Fruit fly (Drosophila melanogaster) whole organism, embryonic: Measurements from ENCODE around the gene Tsen34.

ENCODE experiments used
- B-H1 ChIP-seq: fragments of 200-800 bp; sonication (Bioruptor generic); IDR thresholded peaks from 3 replicates; pipeline ENCODE4 v1.3.6; 2022; ENCODE audit warnings: missing biosample characterization, missing genetic modification characterization
- Bdp1 ChIP-seq: fragments of 200-800 bp; sonication (Bioruptor generic); optimal IDR thresholded peaks from 3 replicates; lab custom pipeline; 2016; ENCODE audit warnings: missing biosample characterization, missing genetic modification characterization
- CG10147 ChIP-seq: fragments of 200-800 bp; sonication (Bioruptor generic); optimal IDR thresholded peaks from 2 replicates; lab custom pipeline; 2019; ENCODE audit warnings: missing biosample characterization, mild to moderate bottlenecking, missing genetic modification characterization, moderate library complexity
- CG10209 ChIP-seq: fragments of 200-800 bp; sonication (Bioruptor generic); optimal IDR thresholded peaks from 3 replicates; lab custom pipeline; 2017; ENCODE audit warnings: missing biosample characterization, mild to moderate bottlenecking, missing genetic modification characterization, missing genetic modification reagents
- CG10654 ChIP-seq: fragments of 200-800 bp; sonication (Bioruptor generic); optimal IDR thresholded peaks from 2 replicates; lab custom pipeline; 2016; ENCODE audit warnings: missing biosample characterization, missing genetic modification characterization
- CG11398 ChIP-seq: fragments of 200-800 bp; sonication (Bioruptor generic); optimal IDR thresholded peaks from 2 replicates; lab custom pipeline; 2016; ENCODE audit warnings: missing biosample characterization, missing genetic modification characterization
- CG11695 ChIP-seq: fragments of 200-800 bp; sonication (Bioruptor generic); IDR thresholded peaks from 3 replicates; pipeline ENCODE4 v1.3.6; 2022; ENCODE audit warnings: missing biosample characterization, missing genetic modification characterization
- CG15073 ChIP-seq: fragments of 200-800 bp; sonication (Bioruptor generic); optimal IDR thresholded peaks from 2 replicates; lab custom pipeline; 2016; ENCODE audit warnings: missing biosample characterization, missing genetic modification characterization
- CG16815 ChIP-seq: fragments of 200-800 bp; sonication (Bioruptor generic); optimal IDR thresholded peaks from 3 replicates; lab custom pipeline; 2017; ENCODE audit warnings: missing biosample characterization, mild to moderate bottlenecking, missing genetic modification characterization
- CG17328 ChIP-seq: fragments of 200-800 bp; sonication (Bioruptor generic); IDR thresholded peaks from 2 replicates; pipeline ENCODE4 v1.3.6; 2022; ENCODE audit warnings: missing biosample characterization, missing genetic modification characterization
- CG17361 ChIP-seq: fragments of 200-800 bp; sonication (Bioruptor generic); IDR thresholded peaks from 3 replicates; pipeline ENCODE4 v1.3.6; 2022; ENCODE audit warnings: missing biosample characterization, missing genetic modification characterization
- CG18599 ChIP-seq: fragments of 200-800 bp; sonication (Bioruptor generic); optimal IDR thresholded peaks from 3 replicates; lab custom pipeline; 2017; ENCODE audit warnings: missing biosample characterization, missing genetic modification characterization, mild to moderate bottlenecking, moderate library complexity, missing genetic modification reagents
- CG30403 ChIP-seq: fragments of 200-800 bp; sonication (Bioruptor generic); optimal IDR thresholded peaks from 3 replicates; lab custom pipeline; 2016; ENCODE audit warnings: missing biosample characterization, missing genetic modification characterization
- CG31224 ChIP-seq: fragments of 200-800 bp; sonication (Bioruptor generic); IDR thresholded peaks from 2 replicates; pipeline ENCODE4 v1.3.6; 2022; ENCODE audit warnings: missing biosample characterization, missing genetic modification characterization
- CG32772 ChIP-seq: fragments of 200-800 bp; sonication (Bioruptor generic); IDR thresholded peaks from 2 replicates; pipeline ENCODE4 v1.3.6; 2022; ENCODE audit warnings: missing biosample characterization, missing genetic modification characterization
- CG34224 ChIP-seq: fragments of 200-800 bp; sonication (Bioruptor generic); IDR thresholded peaks from 3 replicates; pipeline ENCODE4 v1.3.6; 2022; ENCODE audit warnings: missing biosample characterization, missing genetic modification characterization; ENCODE audit not compliant: partially characterized antibody
- CG34422 ChIP-seq: fragments of 200-800 bp; sonication (Bioruptor generic); IDR thresholded peaks from 3 replicates; pipeline ENCODE4 v1.3.6; 2022; ENCODE audit warnings: missing biosample characterization, missing genetic modification characterization
- CG3995 ChIP-seq: fragments of 200-800 bp; sonication (Bioruptor generic); optimal IDR thresholded peaks from 3 replicates; lab custom pipeline; 2016; ENCODE audit warnings: missing biosample characterization, missing genetic modification characterization
- CG4404 ChIP-seq: fragments of 200-800 bp; sonication (Bioruptor generic); IDR thresholded peaks from 2 replicates; pipeline ENCODE4 v1.3.6; 2022; ENCODE audit warnings: missing biosample characterization, missing genetic modification characterization
- CG4820 ChIP-seq: fragments of 200-800 bp; sonication (Bioruptor generic); optimal IDR thresholded peaks from 3 replicates; lab custom pipeline; 2016; ENCODE audit warnings: missing biosample characterization, missing genetic modification characterization
- CG5180 ChIP-seq: fragments of 200-800 bp; sonication (Bioruptor generic); optimal IDR thresholded peaks from 3 replicates; lab custom pipeline; 2017; ENCODE audit warnings: missing biosample characterization, missing genetic modification characterization, mild to moderate bottlenecking, moderate library complexity, missing genetic modification reagents
- CG7745 ChIP-seq: fragments of 200-800 bp; sonication (Bioruptor generic); optimal IDR thresholded peaks from 2 replicates; lab custom pipeline; 2018; ENCODE audit warnings: missing biosample characterization, mild to moderate bottlenecking, missing genetic modification characterization, moderate library complexity
- CG8765 ChIP-seq: fragments of 200-800 bp; sonication (Bioruptor generic); IDR thresholded peaks from 2 replicates; pipeline ENCODE4 v1.3.6; 2022; ENCODE audit warnings: missing biosample characterization, missing genetic modification characterization
- CG8944 ChIP-seq: fragments of 200-800 bp; sonication (Bioruptor generic); optimal IDR thresholded peaks from 3 replicates; lab custom pipeline; 2016; ENCODE audit warnings: missing biosample characterization, missing genetic modification characterization
- CG9932 ChIP-seq: fragments of 200-800 bp; sonication (Bioruptor generic); IDR thresholded peaks from 2 replicates; pipeline ENCODE4 v1.3.6; 2022; ENCODE audit warnings: missing biosample characterization, missing genetic modification characterization
- HLH54F ChIP-seq: fragments of 200-800 bp; sonication (Bioruptor generic); optimal IDR thresholded peaks from 3 replicates; lab custom pipeline; 2016; ENCODE audit warnings: missing biosample characterization, missing genetic modification characterization
- HmgD ChIP-seq: fragments of 200-800 bp; sonication (Bioruptor generic); optimal IDR thresholded peaks from 3 replicates; lab custom pipeline; 2016; ENCODE audit warnings: missing biosample characterization, missing genetic modification characterization
- HmgZ ChIP-seq: fragments of 200-800 bp; sonication (Bioruptor generic); optimal IDR thresholded peaks from 2 replicates; lab custom pipeline; 2018; ENCODE audit warnings: missing biosample characterization, mild to moderate bottlenecking, missing genetic modification characterization
- Hr78 ChIP-seq, 2 experiments: fragments of 200-800 bp in 1 of 2; fragments of >200 bp in 1 of 2; sonication (Bioruptor generic) in 1 of 2; optimal IDR thresholded peaks; 2 replicates each; lab custom pipeline; 2017 to 2019; ENCODE audit warnings: missing biosample characterization in 2 of 2, missing genetic modification characterization in 2 of 2, mild to moderate bottlenecking in 1 of 2, moderate library complexity in 1 of 2
- Lpt ChIP-seq: fragments of >200 bp; optimal IDR thresholded peaks from 2 replicates; lab custom pipeline; 2018; ENCODE audit warnings: missing biosample characterization, missing genetic modification characterization
- Sin3A ChIP-seq: fragments of >200 bp; optimal IDR thresholded peaks from 2 replicates; lab custom pipeline; 2018
- Usf ChIP-seq: fragments of 200-800 bp; sonication (Bioruptor generic); optimal IDR thresholded peaks from 2 replicates; lab custom pipeline; 2017; ENCODE audit warnings: missing genotype, missing biosample characterization, missing genetic modification characterization
- br ChIP-seq: fragments of >200 bp; optimal IDR thresholded peaks from 2 replicates; lab custom pipeline; 2017
- chm ChIP-seq: fragments of 200-800 bp; sonication (Bioruptor generic); IDR thresholded peaks from 2 replicates; pipeline ENCODE4 v1.3.6; 2022; ENCODE audit warnings: missing biosample characterization, missing genetic modification characterization
- crc ChIP-seq: fragments of 200-800 bp; sonication (Bioruptor generic); optimal IDR thresholded peaks from 2 replicates; lab custom pipeline; 2016; ENCODE audit warnings: missing biosample characterization, missing genetic modification characterization
- dmrt99B ChIP-seq: fragments of 200-800 bp; sonication (Bioruptor generic); optimal IDR thresholded peaks from 2 replicates; lab custom pipeline; 2018; ENCODE audit warnings: missing biosample characterization, mild to moderate bottlenecking, missing genetic modification characterization, moderate library complexity
- en ChIP-seq: fragments of 200-800 bp; sonication (Bioruptor generic); optimal IDR thresholded peaks from 2 replicates; lab custom pipeline; 2016; ENCODE audit warnings: missing biosample characterization, missing genetic modification characterization
- fu2 ChIP-seq: fragments of 200-800 bp; sonication (Bioruptor generic); optimal IDR thresholded peaks from 2 replicates; lab custom pipeline; 2016; ENCODE audit warnings: missing biosample characterization, missing genetic modification characterization
- grau ChIP-seq: fragments of 200-800 bp; optimal IDR thresholded peaks from 3 replicates; lab custom pipeline; 2019; ENCODE audit warnings: missing biosample characterization, mild to moderate bottlenecking, missing genetic modification characterization, moderate library complexity
- kah ChIP-seq: fragments of 200-800 bp; sonication (Bioruptor generic); optimal IDR thresholded peaks from 2 replicates; lab custom pipeline; 2018; ENCODE audit warnings: missing biosample characterization, mild to moderate bottlenecking, missing genetic modification characterization
- lola ChIP-seq, 3 experiments: fragments of >200 bp in 2 of 3; fragments of 200-800 bp in 1 of 3; sonication (Bioruptor generic) in 1 of 3; optimal IDR thresholded peaks; 2 replicates each; lab custom pipeline; 2017 to 2019; ENCODE audit warnings: missing biosample characterization in 3 of 3, missing genetic modification characterization in 3 of 3, mild to moderate bottlenecking in 1 of 3, moderate library complexity in 1 of 3
- pan ChIP-seq, 4 experiments: fragments of >200 bp in 3 of 4; fragments of 200-800 bp in 1 of 4; sonication (Bioruptor generic) in 1 of 4; optimal IDR thresholded peaks in 3 of 4; IDR thresholded peaks in 1 of 4; 2 replicates each; pipeline versions ENCODE4 v1.3.6 to Lab custom; 2017 to 2022; ENCODE audit warnings: missing biosample characterization in 2 of 4, missing genetic modification characterization in 2 of 4, mixed read lengths in 1 of 4
- ro ChIP-seq: fragments of 200-800 bp; sonication (Bioruptor generic); IDR thresholded peaks from 2 replicates; pipeline ENCODE4 v1.3.6; 2022; ENCODE audit warnings: missing biosample characterization, missing genetic modification characterization
- schlank ChIP-seq: fragments of 200-800 bp; sonication (Bioruptor generic); optimal IDR thresholded peaks from 2 replicates; lab custom pipeline; 2018; ENCODE audit warnings: missing biosample characterization, mild to moderate bottlenecking, missing genetic modification characterization
- sens ChIP-seq: fragments of 200-800 bp; sonication (Bioruptor generic); peaks from one replicate; lab custom pipeline; 2016; ENCODE audit warnings: missing biosample characterization, missing genetic modification characterization
- sisA ChIP-seq: fragments of 200-800 bp; sonication (Bioruptor generic); IDR thresholded peaks from 2 replicates; pipeline ENCODE4 v1.3.6; 2022; ENCODE audit warnings: missing biosample characterization, missing genetic modification characterization
- sr ChIP-seq: fragments of 200-800 bp; sonication (Bioruptor generic); IDR thresholded peaks from 3 replicates; pipeline ENCODE4 v1.3.6; 2022; ENCODE audit warnings: missing biosample characterization, missing genetic modification characterization
- unc-4 ChIP-seq: fragments of 200-800 bp; sonication (Bioruptor generic); IDR thresholded peaks from 2 replicates; pipeline ENCODE4 v1.3.6; 2022; ENCODE audit warnings: missing biosample characterization, missing genetic modification characterization; ENCODE audit not compliant: partially characterized antibody
- yki ChIP-seq: fragments of >200 bp; optimal IDR thresholded peaks from 3 replicates; lab custom pipeline; 2018
- zen2 ChIP-seq: fragments of 200-800 bp; sonication (Bioruptor generic); IDR thresholded peaks from 3 replicates; pipeline ENCODE4 v1.3.6; 2022; ENCODE audit warnings: missing biosample characterization, missing genetic modification characterization; ENCODE audit not compliant: partially characterized antibody
- zfh2 ChIP-seq: fragments of 200-800 bp; sonication (Bioruptor generic); optimal IDR thresholded peaks from 2 replicates; lab custom pipeline; 2016; ENCODE audit warnings: missing biosample characterization, missing genetic modification characterization

The Tsen34 gene

DNA sequence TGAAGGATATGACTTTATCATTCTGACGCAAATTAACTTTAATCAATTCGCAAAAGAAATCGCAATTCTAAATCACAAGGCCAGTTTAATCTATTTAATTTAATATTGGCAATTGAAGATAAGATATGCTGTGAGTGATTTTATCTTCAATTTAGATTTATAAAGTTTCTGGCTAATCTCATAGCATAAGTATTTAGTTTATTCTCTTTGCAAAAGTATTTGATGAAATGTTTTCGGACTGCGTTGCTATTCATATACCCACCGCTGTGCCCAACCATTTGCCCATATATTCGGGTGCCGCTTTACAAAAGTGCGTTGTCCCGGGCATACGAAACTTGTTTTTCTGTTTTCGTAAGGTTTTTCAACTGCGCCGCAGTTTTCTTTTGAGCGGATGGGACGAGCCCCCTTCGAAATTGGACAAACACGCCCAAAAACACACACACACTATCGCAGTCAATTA is 23.3 kb upstream of the Tsen34 start (continued):
- peak; percentile 89 for TF ChIP-seq CG11398 (GFP tag; lab: Kevin White, UChicago)
- peak; percentile 85 for TF ChIP-seq zfh2 (GFP tag; lab: Kevin White, UChicago)
- no peak for TF ChIP-seq unc-4
- TF ChIP-seq CG9932 (GFP tag; lab: Robert Waterston, UW): peak; percentile 89
- TF ChIP-seq sr (GFP tag; lab: Robert Waterston, UW): peak; percentile 25; the same call in 1 of the 3 replicates
- TF ChIP-seq CG4404 (GFP tag; lab: Robert Waterston, UW): peak; percentile 89
- TF ChIP-seq CG3995 (GFP tag; lab: Kevin White, UChicago): peak; percentile 73
- TF ChIP-seq sens: peak; percentile 99
- peak; percentile 75 for TF ChIP-seq ro
- peak; percentile 89 for TF ChIP-seq chm (GFP tag; lab: Robert Waterston, UW)
- peak; percentile 16 for TF ChIP-seq CG7745 (tag; lab: Kevin White, UChicago)
- peak; percentile 90 for TF ChIP-seq CG17328 (GFP tag; lab: Robert Waterston, UW)
- TF ChIP-seq zen2: no peak
- TF ChIP-seq CG31224 (GFP tag; lab: Robert Waterston, UW): peak; percentile 87
- peak; percentile 71 for TF ChIP-seq CG8765 (GFP tag; lab: Robert Waterston, UW)
- peak; percentile 92 for TF ChIP-seq schlank (tag; lab: Kevin White, UChicago)
- peak; percentile 91 for TF ChIP-seq HLH54F (GFP tag; lab: Kevin White, UChicago)
- TF ChIP-seq CG30403 (GFP tag; lab: Kevin White, UChicago): peak; percentile 98
- peak in 1 of 3 experiments; percentile 98 for TF ChIP-seq lola (GFP tag; optimal IDR thresholded peaks at IDR 0.05; lab: Kevin White, UChicago)
- peak; percentile 82 for TF ChIP-seq CG15073 (GFP tag; lab: Kevin White, UChicago)
- peak; percentile 96 for TF ChIP-seq CG16815 (GFP tag; lab: Kevin White, UChicago)
- TF ChIP-seq pan (optimal IDR thresholded peaks at IDR 0.05; lab: Kevin White, UChicago): no peak
- TF ChIP-seq pan (GFP tag; optimal IDR thresholded peaks at IDR 0.05 in 1 of 2, IDR thresholded peaks at IDR 0.05 in 1 of 2): peak in 1 of 2 experiments; percentile 89
- TF ChIP-seq CG8944 (GFP tag; lab: Kevin White, UChicago): peak; percentile 88
- TF ChIP-seq CG32772 (GFP tag; lab: Robert Waterston, UW): peak; percentile 89
- TF ChIP-seq Hr78 (GFP tag; optimal IDR thresholded peaks at IDR 0.05; lab: Kevin White, UChicago): peak in 1 of 2 experiments; percentile 93
- TF ChIP-seq CG34224 (GFP tag; lab: Robert Waterston, UW): no peak
- TF ChIP-seq yki (lab: Kevin White, UChicago): peak; percentile 16
- no peak for TF ChIP-seq Sin3A
- peak; percentile 96 for TF ChIP-seq CG4820 (GFP tag; lab: Kevin White, UChicago)
- TF ChIP-seq CG10209 (GFP tag; lab: Kevin White, UChicago): peak; percentile 97
- peak; percentile 94 for TF ChIP-seq Usf (GFP tag; lab: Kevin White, UChicago)
- TF ChIP-seq CG17361 (GFP tag; lab: Robert Waterston, UW): peak; percentile 99
- TF ChIP-seq Lpt: no peak
- TF ChIP-seq CG18599 (GFP tag; lab: Kevin White, UChicago): peak; percentile 96
- TF ChIP-seq kah (GFP tag; lab: Kevin White, UChicago): peak; percentile 92
- peak; percentile 64 for TF ChIP-seq HmgD
- peak; percentile 82 for TF ChIP-seq fu2 (GFP tag; lab: Kevin White, UChicago)
- TF ChIP-seq CG34422 (GFP tag; lab: Robert Waterston, UW): peak; percentile 81
- TF ChIP-seq sisA: peak; percentile 86
- TF ChIP-seq CG10147 (GFP tag; lab: Kevin White, UChicago): peak; percentile 99
- peak; percentile 93 for TF ChIP-seq CG10654
- TF ChIP-seq CG11695 (GFP tag; lab: Robert Waterston, UW): peak; percentile 96
- TF ChIP-seq grau (tag; lab: Kevin White, UChicago): peak; percentile 97
- TF ChIP-seq CG5180: peak; percentile 92
- no peak for TF ChIP-seq br (lab: Kevin White, UChicago)
- TF ChIP-seq crc: peak; percentile 90
- TF ChIP-seq dmrt99B: peak; percentile 98
- TF ChIP-seq HmgZ (tag; lab: Kevin White, UChicago): peak; percentile 96
- peak; percentile 88 for TF ChIP-seq Bdp1 (GFP tag; lab: Kevin White, UChicago)
- peak; percentile 67; the same call in 1 of the 3 replicates for TF ChIP-seq B-H1 (GFP tag; lab: Robert Waterston, UW)
- TF ChIP-seq en (GFP tag; lab: Kevin White, UChicago): peak; percentile 86
